Worm (Caenorhabditis elegans): ENCODE results near the gene cct-6.

DNA sequence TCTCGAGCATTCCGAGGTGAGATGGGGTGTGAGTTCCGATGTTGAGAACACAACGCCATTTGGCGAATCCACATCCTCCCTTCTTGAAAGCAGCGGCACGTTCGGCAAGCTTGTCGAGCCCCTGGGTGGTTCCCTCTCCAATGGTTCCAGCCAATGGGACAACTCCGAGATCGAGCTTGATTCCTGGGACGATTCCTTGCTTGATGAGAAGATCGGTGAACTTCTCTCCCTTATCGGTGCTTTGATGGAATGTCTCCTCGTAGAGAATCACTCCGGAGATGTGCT, 19.9 kb upstream of the cct-6 start:
- TF ChIP-seq pha-4 (tag; optimal IDR thresholded peaks at IDR 0.05), result no peak
- no peak for TF ChIP-seq elt-2 (tag; optimal IDR thresholded peaks at IDR 0.05)
- no peak for TF ChIP-seq fkh-10 (GFP tag; optimal IDR thresholded peaks at IDR 0.05)
- no peak for TF ChIP-seq zip-5 (tag; optimal IDR thresholded peaks at IDR 0.05)
- no peak for TF ChIP-seq dve-1 (tag; optimal IDR thresholded peaks at IDR 0.05)

Measured in whole organism, late embryonic.